Fruit fly (Drosophila melanogaster) whole organism, embryonic: ENCODE measurements around the gene Dis3l2.

Experiments
- Awh ChIP-seq: fragments of 200-800 bp; sonication (Bioruptor generic); IDR thresholded peaks from 2 replicates; pipeline ENCODE4, ENCODE4 v1.3.6; 2022; ENCODE audit warnings: missing biosample characterization, missing genetic modification characterization
- Blimp-1 ChIP-seq: fragments of 200-800 bp; sonication (Bioruptor generic); optimal IDR thresholded peaks from 3 replicates; lab custom pipeline; 2018; ENCODE audit warnings: missing biosample characterization, missing genetic modification characterization, mild to moderate bottlenecking, moderate library complexity, missing genetic modification reagents
- CG10543 ChIP-seq: fragments of 200-800 bp; sonication (Bioruptor generic); optimal IDR thresholded peaks from 3 replicates; lab custom pipeline; 2017; ENCODE audit warnings: missing biosample characterization, mild to moderate bottlenecking, missing genetic modification characterization, moderate library complexity
- CG10565 ChIP-seq: fragments of 200-800 bp; sonication (Bioruptor generic); optimal IDR thresholded peaks from 3 replicates; lab custom pipeline; 2016; ENCODE audit warnings: missing biosample characterization, mild to moderate bottlenecking, missing genetic modification characterization
- CG10959 ChIP-seq: fragments of 200-800 bp; sonication (Bioruptor generic); IDR thresholded peaks from 2 replicates; pipeline ENCODE4 v1.3.6; 2022; ENCODE audit warnings: missing biosample characterization, missing genetic modification characterization
- CG12391 ChIP-seq: fragments of 200-800 bp; sonication (Bioruptor generic); optimal IDR thresholded peaks from 3 replicates; lab custom pipeline; 2018; ENCODE audit warnings: missing biosample characterization, mild to moderate bottlenecking, missing genetic modification characterization, moderate library complexity
- CG15011 ChIP-seq: fragments of 200-800 bp; sonication (Bioruptor generic); optimal IDR thresholded peaks from 3 replicates; lab custom pipeline; 2018; ENCODE audit warnings: missing biosample characterization, mild to moderate bottlenecking, missing genetic modification characterization
- CG1647 ChIP-seq: fragments of 200-800 bp; sonication (Bioruptor generic); optimal IDR thresholded peaks from 3 replicates; lab custom pipeline; 2016; ENCODE audit warnings: missing biosample characterization, missing genetic modification characterization
- CG18011 ChIP-seq: fragments of 200-800 bp; sonication (Bioruptor generic); optimal IDR thresholded peaks from 2 replicates; lab custom pipeline; 2017; ENCODE audit warnings: missing biosample characterization, missing genetic modification characterization, mild to moderate bottlenecking, moderate library complexity, missing genotype
- CG18476 ChIP-seq: fragments of 200-800 bp; sonication (Bioruptor generic); optimal IDR thresholded peaks from 2 replicates; lab custom pipeline; 2016; ENCODE audit warnings: missing biosample characterization, mild to moderate bottlenecking, missing genetic modification characterization
- CG18599 ChIP-seq: fragments of 200-800 bp; sonication (Bioruptor generic); optimal IDR thresholded peaks from 3 replicates; lab custom pipeline; 2017; ENCODE audit warnings: missing biosample characterization, missing genetic modification characterization, mild to moderate bottlenecking, moderate library complexity, missing genetic modification reagents
- CG18619 ChIP-seq: fragments of 200-800 bp; sonication (Bioruptor generic); optimal IDR thresholded peaks from 3 replicates; lab custom pipeline; 2017; ENCODE audit warnings: missing biosample characterization, mild to moderate bottlenecking, missing genetic modification characterization
- CG2120 ChIP-seq: fragments of 200-800 bp; sonication (Bioruptor generic); optimal IDR thresholded peaks from 3 replicates; lab custom pipeline; 2016; ENCODE audit warnings: missing biosample characterization, missing genetic modification characterization
- CG2889 ChIP-seq: fragments of 200-800 bp; sonication (Bioruptor generic); IDR thresholded peaks from 3 replicates; pipeline ENCODE4 v1.3.6; 2022; ENCODE audit warnings: missing biosample characterization, missing genetic modification characterization
- CG30403 ChIP-seq: fragments of 200-800 bp; sonication (Bioruptor generic); optimal IDR thresholded peaks from 3 replicates; lab custom pipeline; 2016; ENCODE audit warnings: missing biosample characterization, missing genetic modification characterization
- CG5180 ChIP-seq: fragments of 200-800 bp; sonication (Bioruptor generic); optimal IDR thresholded peaks from 3 replicates; lab custom pipeline; 2017; ENCODE audit warnings: missing biosample characterization, missing genetic modification characterization, mild to moderate bottlenecking, moderate library complexity, missing genetic modification reagents
- CG6791 ChIP-seq: fragments of 200-800 bp; sonication (Bioruptor generic); IDR thresholded peaks from 3 replicates; pipeline ENCODE4 v1.3.6; 2022; ENCODE audit warnings: missing biosample characterization, missing genetic modification characterization; ENCODE audit not compliant: partially characterized antibody
- CG8478 ChIP-seq: fragments of >200 bp; optimal IDR thresholded peaks from 2 replicates; lab custom pipeline; 2018
- Dad ChIP-seq: fragments of 200-800 bp; sonication (Bioruptor generic); optimal IDR thresholded peaks from 3 replicates; lab custom pipeline; 2016; ENCODE audit warnings: missing biosample characterization, missing genetic modification characterization
- HLH54F ChIP-seq: fragments of 200-800 bp; sonication (Bioruptor generic); optimal IDR thresholded peaks from 3 replicates; lab custom pipeline; 2016; ENCODE audit warnings: missing biosample characterization, missing genetic modification characterization
- Hey ChIP-seq: fragments of 200-800 bp; sonication (Bioruptor generic); optimal IDR thresholded peaks from 3 replicates; lab custom pipeline; 2018; ENCODE audit warnings: missing biosample characterization, mild to moderate bottlenecking, missing genetic modification characterization
- HmgD ChIP-seq: fragments of 200-800 bp; sonication (Bioruptor generic); optimal IDR thresholded peaks from 3 replicates; lab custom pipeline; 2016; ENCODE audit warnings: missing biosample characterization, missing genetic modification characterization
- Hr39 ChIP-seq: fragments of >200 bp; optimal IDR thresholded peaks from 2 replicates; lab custom pipeline; 2017
- Hr78 ChIP-seq, 2 experiments: fragments of 200-800 bp in 1 of 2; fragments of >200 bp in 1 of 2; sonication (Bioruptor generic) in 1 of 2; optimal IDR thresholded peaks; 2 replicates each; lab custom pipeline; 2017 to 2019; ENCODE audit warnings: missing biosample characterization in 2 of 2, missing genetic modification characterization in 2 of 2, mild to moderate bottlenecking in 1 of 2, moderate library complexity in 1 of 2
- MESR4 ChIP-seq: fragments of 200-800 bp; sonication (Bioruptor generic); optimal IDR thresholded peaks from 2 replicates; lab custom pipeline; 2018; ENCODE audit warnings: missing biosample characterization, mild to moderate bottlenecking, missing genetic modification characterization, moderate library complexity
- MTF-1 ChIP-seq: fragments of 200-800 bp; sonication (Bioruptor generic); optimal IDR thresholded peaks from 2 replicates; lab custom pipeline; 2018; ENCODE audit warnings: missing biosample characterization, mild to moderate bottlenecking, missing genetic modification characterization, borderline replicate concordance
- NC2α ChIP-seq: fragments of 200-800 bp; sonication (Bioruptor generic); optimal IDR thresholded peaks from 2 replicates; lab custom pipeline; 2016; ENCODE audit warnings: missing biosample characterization, missing genetic modification characterization
- Nf-YC ChIP-seq: fragments of 200-800 bp; optimal IDR thresholded peaks from 3 replicates; lab custom pipeline; 2019; ENCODE audit warnings: missing biosample characterization, mild to moderate bottlenecking, missing genetic modification characterization, moderate library complexity
- Pdp1 ChIP-seq, 2 experiments: fragments of 200-800 bp; sonication (Bioruptor generic); optimal IDR thresholded peaks; 3 replicates each; lab custom pipeline; 2016; ENCODE audit warnings: missing biosample characterization in 2 of 2, missing genetic modification characterization in 2 of 2, mild to moderate bottlenecking in 1 of 2, moderate library complexity in 1 of 2
- Side ChIP-seq: fragments of 200-800 bp; sonication (Bioruptor generic); optimal IDR thresholded peaks from 2 replicates; lab custom pipeline; 2016; ENCODE audit warnings: missing biosample characterization, missing genetic modification characterization
- Usf ChIP-seq: fragments of 200-800 bp; sonication (Bioruptor generic); optimal IDR thresholded peaks from 2 replicates; lab custom pipeline; 2017; ENCODE audit warnings: missing genotype, missing biosample characterization, missing genetic modification characterization
- abd-A ChIP-seq: fragments of 200-800 bp; sonication (Bioruptor generic); optimal IDR thresholded peaks from 3 replicates; lab custom pipeline; 2019; ENCODE audit warnings: missing biosample characterization, mild to moderate bottlenecking, missing genetic modification characterization, moderate library complexity
- cato ChIP-seq: fragments of 200-800 bp; sonication (Bioruptor generic); optimal IDR thresholded peaks from 2 replicates; lab custom pipeline; 2016; ENCODE audit warnings: missing biosample characterization, missing genetic modification characterization, borderline replicate concordance
- chm ChIP-seq: fragments of 200-800 bp; sonication (Bioruptor generic); IDR thresholded peaks from 2 replicates; pipeline ENCODE4 v1.3.6; 2022; ENCODE audit warnings: missing biosample characterization, missing genetic modification characterization
- ci ChIP-seq: fragments of 200-800 bp; sonication (Bioruptor generic); IDR thresholded peaks from 3 replicates; pipeline ENCODE4 v1.3.6; 2022; ENCODE audit warnings: missing biosample characterization, missing genetic modification characterization
- cwo ChIP-seq: fragments of 200-800 bp; sonication (Bioruptor generic); optimal IDR thresholded peaks from 3 replicates; lab custom pipeline; 2017; ENCODE audit warnings: missing biosample characterization, missing genetic modification characterization, mild to moderate bottlenecking, moderate library complexity, missing genetic modification reagents
- fd64A ChIP-seq: fragments of 200-800 bp; sonication (Bioruptor generic); optimal IDR thresholded peaks from 3 replicates; lab custom pipeline; 2018; ENCODE audit warnings: missing biosample characterization, mild to moderate bottlenecking, missing genetic modification characterization
- jumu ChIP-seq: fragments of 200-800 bp; sonication (Bioruptor generic); optimal IDR thresholded peaks from 3 replicates; lab custom pipeline; 2016; ENCODE audit warnings: missing biosample characterization, missing genetic modification characterization
- lab ChIP-seq: fragments of 200-800 bp; sonication (Bioruptor generic); optimal IDR thresholded peaks from 3 replicates; lab custom pipeline; 2017; ENCODE audit warnings: missing biosample characterization, missing genetic modification characterization, mild to moderate bottlenecking, moderate library complexity, missing genetic modification reagents
- lov ChIP-seq, 2 experiments: fragments of 200-800 bp in 1 of 2; fragments of >200 bp in 1 of 2; sonication (Bioruptor generic) in 1 of 2; IDR thresholded peaks in 1 of 2; optimal IDR thresholded peaks in 1 of 2; 2 replicates in 1 of 2; 3 replicates in 1 of 2; pipeline versions ENCODE4 v1.3.6 to Lab custom; 2017 to 2022; ENCODE audit warnings: missing biosample characterization in 1 of 2, missing genetic modification characterization in 1 of 2
- pho ChIP-seq: fragments of 200-800 bp; sonication (Bioruptor generic); optimal IDR thresholded peaks from 2 replicates; lab custom pipeline; 2016; ENCODE audit warnings: missing biosample characterization, missing genetic modification characterization
- row ChIP-seq: fragments of 200-800 bp; sonication (Bioruptor generic); IDR thresholded peaks from 3 replicates; pipeline ENCODE4 v1.3.6; 2022; ENCODE audit warnings: missing biosample characterization, missing genetic modification characterization
- slp2 ChIP-seq: fragments of 200-800 bp; sonication (Bioruptor generic); optimal IDR thresholded peaks from 2 replicates; lab custom pipeline; 2016; ENCODE audit warnings: missing biosample characterization, missing genetic modification characterization
- ssp ChIP-seq: fragments of 200-800 bp; sonication (Bioruptor generic); IDR thresholded peaks from 2 replicates; pipeline ENCODE4 v1.3.6; 2022; ENCODE audit warnings: missing biosample characterization, missing genetic modification characterization
- tgo ChIP-seq: fragments of 200-800 bp; sonication (Bioruptor generic); IDR thresholded peaks from 3 replicates; pipeline ENCODE4 v1.3.6; 2022; ENCODE audit warnings: missing biosample characterization, missing genetic modification characterization
- toy ChIP-seq: fragments of 200-800 bp; sonication (Bioruptor generic); IDR thresholded peaks from 2 replicates; pipeline ENCODE4 v1.3.6; 2022; ENCODE audit warnings: missing biosample characterization, missing genetic modification characterization
- ttk ChIP-seq: fragments of 200-800 bp; sonication (Bioruptor generic); IDR thresholded peaks from 2 replicates; pipeline ENCODE4 v2.1.2; 2022; ENCODE audit warnings: missing biosample characterization, missing genetic modification characterization
- tx ChIP-seq: fragments of 200-800 bp; sonication (Bioruptor generic); optimal IDR thresholded peaks from 2 replicates; lab custom pipeline; 2016; ENCODE audit warnings: missing biosample characterization, missing genetic modification characterization
- zen2 ChIP-seq: fragments of 200-800 bp; sonication (Bioruptor generic); IDR thresholded peaks from 3 replicates; pipeline ENCODE4 v1.3.6; 2022; ENCODE audit warnings: missing biosample characterization, missing genetic modification characterization; ENCODE audit not compliant: partially characterized antibody

The Dis3l2 gene

DNA sequence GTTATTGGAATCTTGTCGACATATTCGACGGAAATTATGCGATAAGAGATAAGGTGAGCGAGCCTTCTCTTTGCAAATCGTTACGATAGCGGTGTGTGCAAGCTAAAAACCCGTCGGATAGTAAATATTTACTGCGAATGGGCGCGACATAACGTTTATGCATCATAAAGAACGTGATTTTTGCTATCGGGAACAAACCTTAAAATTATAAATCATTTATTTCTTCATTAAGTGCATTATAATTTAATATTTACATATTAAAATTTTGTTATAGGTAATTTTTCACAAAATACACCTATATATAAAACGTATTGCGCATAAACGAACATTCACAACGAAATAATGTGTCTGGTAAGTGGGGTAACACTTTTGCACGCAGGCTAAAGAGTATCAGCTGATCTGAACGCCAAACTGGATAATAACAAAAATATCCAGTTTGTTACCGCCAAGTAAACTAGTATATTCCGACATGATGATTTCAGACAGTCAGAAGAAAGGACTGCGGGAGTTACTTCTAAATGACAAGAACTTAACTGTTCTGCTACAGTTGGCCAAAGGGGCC is 6.7 kb upstream of the Dis3l2 start, which contains the start of the genes Gk1 and CG13876 (continued):
- TF ChIP-seq CG18476 (GFP tag; lab: Kevin White, UChicago): peak; percentile 81
- TF ChIP-seq jumu (GFP tag; lab: Kevin White, UChicago): no peak
- TF ChIP-seq chm (GFP tag; lab: Robert Waterston, UW): peak; percentile 96
- TF ChIP-seq CG10543 (GFP tag; lab: Kevin White, UChicago): peak; percentile 96
- no peak for TF ChIP-seq HmgD (GFP tag; lab: Kevin White, UChicago)
- TF ChIP-seq toy (GFP tag; lab: Robert Waterston, UW): peak; percentile 82
- TF ChIP-seq abd-A (tag; lab: Kevin White, UChicago): no peak
- no peak for TF ChIP-seq lab
- peak; percentile 93 for TF ChIP-seq Blimp-1 (GFP tag; lab: Kevin White, UChicago)
- TF ChIP-seq fd64A: peak; percentile 87
- peak; percentile 94 for TF ChIP-seq CG18619
- peak; percentile 48 for TF ChIP-seq MESR4
- TF ChIP-seq pho: peak; percentile 52
- TF ChIP-seq CG18599 (GFP tag; lab: Kevin White, UChicago): peak; percentile 97
- TF ChIP-seq zen2 (GFP tag; lab: Robert Waterston, UW): no peak
- TF ChIP-seq HLH54F (GFP tag; lab: Kevin White, UChicago): no peak
- peak; percentile 69 for TF ChIP-seq CG2889 (GFP tag; lab: Robert Waterston, UW)
- TF ChIP-seq lov (optimal IDR thresholded peaks at IDR 0.05; lab: Kevin White, UChicago): no peak
- peak; percentile 91 for TF ChIP-seq lov (GFP tag; IDR thresholded peaks at IDR 0.05; lab: Robert Waterston, UW)
- TF ChIP-seq Pdp1 (GFP tag; optimal IDR thresholded peaks at IDR 0.05; lab: Kevin White, UChicago): peak; percentile 48 to 81
- peak; percentile 97 for TF ChIP-seq ci (GFP tag; lab: Robert Waterston, UW)
- TF ChIP-seq CG10959 (GFP tag; lab: Robert Waterston, UW): peak; percentile 81
- no peak for TF ChIP-seq CG15011
- peak; percentile 93 for TF ChIP-seq ttk (GFP tag; lab: Robert Waterston, UW)
- TF ChIP-seq CG1647: peak; percentile 22
- TF ChIP-seq cwo (GFP tag; lab: Kevin White, UChicago): peak; percentile 92
- no peak for TF ChIP-seq CG6791
- TF ChIP-seq CG5180 (GFP tag; lab: Kevin White, UChicago): peak; percentile 86
- no peak for TF ChIP-seq Hr39 (lab: Kevin White, UChicago)
- TF ChIP-seq CG18011 (GFP tag; lab: Kevin White, UChicago): peak; percentile 80
- peak; percentile 45 for TF ChIP-seq Side (GFP tag; lab: Kevin White, UChicago)
- TF ChIP-seq CG30403 (GFP tag; lab: Kevin White, UChicago): peak; percentile 94
- TF ChIP-seq Hey: no peak
- TF ChIP-seq ssp (GFP tag; lab: Robert Waterston, UW): peak; percentile 78
- no peak for TF ChIP-seq CG8478 (lab: Kevin White, UChicago)
- peak; percentile 78 for TF ChIP-seq Usf (GFP tag; lab: Kevin White, UChicago)
- peak; percentile 91 for TF ChIP-seq CG2120 (GFP tag; lab: Kevin White, UChicago)
- TF ChIP-seq Nf-YC (tag; lab: Kevin White, UChicago): peak; percentile 90
- no peak for TF ChIP-seq tx (GFP tag; lab: Kevin White, UChicago)
- TF ChIP-seq slp2: peak; percentile 42
- no peak for TF ChIP-seq Hr78 (GFP tag; optimal IDR thresholded peaks at IDR 0.05; lab: Kevin White, UChicago)
- peak; percentile 78 for TF ChIP-seq cato
- no peak for TF ChIP-seq NC2α
- TF ChIP-seq MTF-1 (GFP tag; lab: Kevin White, UChicago): no peak
- TF ChIP-seq Awh (GFP tag; lab: Robert Waterston, UW): peak; percentile 95
- peak; percentile 96 for TF ChIP-seq row (GFP tag; lab: Robert Waterston, UW)
- TF ChIP-seq tgo (GFP tag; lab: Robert Waterston, UW): peak; percentile 94
- TF ChIP-seq Dad (GFP tag; lab: Kevin White, UChicago): peak; percentile 7
- TF ChIP-seq CG12391 (tag; lab: Kevin White, UChicago): peak; percentile 98
- TF ChIP-seq CG10565 (GFP tag; lab: Kevin White, UChicago): peak; percentile 6
